Fruit fly (Drosophila melanogaster) whole organism, wandering third instar larva: ENCODE results near the gene jhamt.

Experiments used
- Abd-B ChIP-seq: fragments of >200 bp; optimal IDR thresholded peaks from 2 replicates; lab custom pipeline; 2017; ENCODE audit warnings: missing biosample characterization, missing genetic modification characterization
- CG9705 ChIP-seq: fragments of 200-800 bp; sonication (Bioruptor generic); optimal IDR thresholded peaks from 2 replicates; lab custom pipeline; 2018; ENCODE audit warnings: missing biosample characterization, mild to moderate bottlenecking, missing genetic modification characterization
- Dfd ChIP-seq: fragments of >200 bp; optimal IDR thresholded peaks from 2 replicates; lab custom pipeline; 2017; ENCODE audit warnings: missing biosample characterization, missing genetic modification characterization
- HLH106 ChIP-seq: fragments of 200-800 bp; optimal IDR thresholded peaks from 3 replicates; lab custom pipeline; 2019; ENCODE audit warnings: missing biosample characterization, mild to moderate bottlenecking, missing genetic modification characterization, moderate library complexity
- OdsH ChIP-seq: fragments of 200-800 bp; sonication (Bioruptor generic); optimal IDR thresholded peaks from 2 replicates; lab custom pipeline; 2016; ENCODE audit warnings: missing biosample characterization, mild to moderate bottlenecking, missing genetic modification characterization
- Vsx2 ChIP-seq: fragments of 200-300, 225-300 bp; sonication (Bioruptor generic); optimal IDR thresholded peaks from 2 replicates; lab custom pipeline; 2018; ENCODE audit warnings: missing biosample characterization, missing genetic modification characterization; ENCODE audit not compliant: partially characterized antibody
- dmrt93B ChIP-seq: fragments of 200-800 bp; sonication (Bioruptor generic); optimal IDR thresholded peaks from 2 replicates; lab custom pipeline; 2018; ENCODE audit warnings: missing biosample characterization, mild to moderate bottlenecking, missing genetic modification characterization
- lola ChIP-seq: fragments of >200 bp; optimal IDR thresholded peaks from 2 replicates; lab custom pipeline; 2017; ENCODE audit warnings: missing biosample characterization, missing genetic modification characterization
- pan ChIP-seq: fragments of >200 bp; optimal IDR thresholded peaks from 2 replicates; lab custom pipeline; 2017
- psq ChIP-seq: fragments of 200-800 bp; sonication (Bioruptor generic); optimal IDR thresholded peaks from 3 replicates; lab custom pipeline; 2017; ENCODE audit warnings: missing biosample characterization, mild to moderate bottlenecking, missing genetic modification characterization, moderate library complexity
- woc ChIP-seq: sonication (Bioruptor generic); optimal IDR thresholded peaks from 2 replicates; lab custom pipeline; 2016; ENCODE audit warnings: missing biosample characterization, mild to moderate bottlenecking, missing genetic modification characterization

dm6 chr2L:16350160-16350633 lies 15.5 kb upstream of the jhamt start:
- TF ChIP-seq OdsH (GFP tag; lab: Kevin White, UChicago), result peak; percentile 84
- peak; percentile 60 for TF ChIP-seq CG9705 (GFP tag; lab: Kevin White, UChicago)
- no peak for TF ChIP-seq Vsx2 (GFP tag; lab: Kevin White, UChicago)
- peak; percentile 78 for TF ChIP-seq dmrt93B (GFP tag; lab: Kevin White, UChicago)
- no peak for TF ChIP-seq Abd-B (GFP tag; lab: Kevin White, UChicago)
- TF ChIP-seq lola (GFP tag; lab: Kevin White, UChicago), result no peak
- TF ChIP-seq psq (GFP tag; lab: Kevin White, UChicago), result no peak
- no peak for TF ChIP-seq Dfd (GFP tag; lab: Kevin White, UChicago)
- no peak for TF ChIP-seq pan (lab: Kevin White, UChicago)
- TF ChIP-seq woc (GFP tag; lab: Kevin White, UChicago), result peak; percentile 39
- TF ChIP-seq HLH106, result peak; percentile 91
